Fruit fly (Drosophila melanogaster): ENCODE results near the gene mex1.

DNA sequence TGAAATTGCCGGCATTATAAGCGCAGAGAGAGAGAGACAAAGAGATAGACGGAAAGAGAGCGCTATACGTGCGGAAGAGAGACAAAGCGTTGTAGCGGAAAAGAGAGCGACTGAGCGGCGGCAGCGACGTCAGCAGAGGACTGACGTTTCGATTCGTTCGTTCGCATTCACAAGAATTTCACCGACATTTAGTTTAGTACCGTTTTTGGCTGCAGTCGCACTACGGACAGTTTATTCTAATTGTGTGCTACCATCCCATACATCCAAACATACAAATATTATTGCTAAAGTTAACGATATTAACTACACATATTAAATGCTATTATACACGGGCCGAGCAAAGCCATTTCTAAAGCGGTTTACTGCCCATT lies 15.8 kb upstream of the mex1 start, which contains the start of gene CrebA:
- TF ChIP-seq H15 (GFP tag; IDR thresholded peaks at IDR 0.05) (no peak), Nf-YA (GFP tag; IDR thresholded peaks at IDR 0.05) (no peak)

All from whole organism, embryonic.